Fruit fly (Drosophila melanogaster): ENCODE data around the gene Imp.

The Imp gene

DNA sequence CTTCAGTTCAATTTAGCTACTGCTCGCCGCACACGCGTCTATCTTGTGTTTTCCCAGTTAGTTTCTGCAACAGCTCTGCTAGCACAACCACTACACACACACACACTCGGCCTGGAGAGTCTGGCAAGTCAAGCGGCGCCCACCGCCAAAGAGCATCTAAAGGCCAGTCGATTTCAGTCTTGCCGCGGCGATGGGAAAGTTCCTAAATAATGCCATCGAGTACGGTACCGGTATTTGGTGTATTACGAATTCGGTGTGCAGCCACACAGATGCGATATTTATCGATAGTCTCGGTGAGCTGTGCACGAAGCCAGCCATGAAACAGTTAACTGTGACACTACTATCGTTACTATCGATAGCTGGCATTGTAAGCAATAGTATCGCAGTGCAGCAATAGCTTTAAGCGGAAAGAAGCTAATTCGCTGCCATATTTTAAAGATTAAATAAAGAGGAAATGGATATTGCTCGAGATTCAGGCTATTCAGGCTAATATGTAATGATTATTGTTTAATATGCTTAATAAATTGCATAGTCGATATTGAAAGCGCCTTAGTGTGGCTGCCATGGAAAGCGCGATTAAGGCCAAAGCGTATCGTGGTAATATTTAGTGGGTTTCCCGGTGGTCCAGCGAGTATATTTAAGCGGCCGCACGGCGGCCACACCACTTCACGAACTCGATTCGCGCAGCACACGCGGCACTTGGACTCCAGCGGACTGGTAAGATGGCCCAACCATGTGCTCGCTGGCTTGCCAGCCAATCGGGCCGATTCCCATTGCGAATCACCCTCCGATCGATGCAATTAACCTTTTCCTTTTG lies 79.1 kb downstream of the Imp start, which contains the start of gene stx (continued):
- 0 out of 2 replicates have a peak, but pooled peaks have one; percentile 16 for TF ChIP-seq CG31224 (GFP tag; IDR thresholded peaks at IDR 0.05)
- peak; percentile 18 for TF ChIP-seq kah (GFP tag; optimal IDR thresholded peaks at IDR 0.05)
- TF ChIP-seq CG6175 (GFP tag; IDR thresholded peaks at IDR 0.05): 0 out of 3 replicates have a peak, but pooled peaks have one; percentile 36
- TF ChIP-seq Dbx (GFP tag; IDR thresholded peaks at IDR 0.05): peak; percentile 63; the same call in 2 of the 3 replicates
- 0 out of 2 replicates have a peak, but pooled peaks have one; percentile 33 for TF ChIP-seq CG11696 (GFP tag; IDR thresholded peaks at IDR 0.05)
- TF ChIP-seq CG2129 (GFP tag; IDR thresholded peaks at IDR 0.05; ENCODE audit: partially characterized antibody): peak; percentile 97
- peak; percentile 28 for TF ChIP-seq CG10431 (GFP tag; optimal IDR thresholded peaks at IDR 0.05)
- TF ChIP-seq Stat92E (GFP tag; optimal IDR thresholded peaks at IDR 0.05): peak in 1 of 3 experiments; percentile 21
- no peak; the same call in 1 of the 2 replicates for TF ChIP-seq Adf1 (GFP tag; IDR thresholded peaks at IDR 0.05)
- TF ChIP-seq tna (GFP tag; IDR thresholded peaks at IDR 0.05; ENCODE audit: partially characterized antibody): peak; percentile 87
- TF ChIP-seq CG13624 (GFP tag; optimal IDR thresholded peaks at IDR 0.05): peak; percentile 37
- peak; percentile 31 for TF ChIP-seq CG12104 (GFP tag; optimal IDR thresholded peaks at IDR 0.05)
- TF ChIP-seq CG4854 (GFP tag; optimal IDR thresholded peaks at IDR 0.05): no peak
- TF ChIP-seq CG6854 (GFP tag; optimal IDR thresholded peaks at IDR 0.05): peak; percentile 31
- peak; percentile 30 for TF ChIP-seq CG1792 (GFP tag; optimal IDR thresholded peaks at IDR 0.05)
- no peak; the same call in 1 of the 2 replicates for TF ChIP-seq CG14014 (GFP tag; IDR thresholded peaks at IDR 0.05)
- TF ChIP-seq CG11456 (GFP tag; IDR thresholded peaks at IDR 0.05): peak; percentile 80
- peak; percentile 35; the same call in 1 of the 2 replicates for TF ChIP-seq CG3847 (GFP tag; IDR thresholded peaks at IDR 0.05)
- peak; percentile 28 for TF ChIP-seq shn (GFP tag; optimal IDR thresholded peaks at IDR 0.05)
- peak; percentile 94 for TF ChIP-seq CG34224 (GFP tag; IDR thresholded peaks at IDR 0.05; ENCODE audit: partially characterized antibody)
- peak; percentile 34 for TF ChIP-seq ATbp (GFP tag; optimal IDR thresholded peaks at IDR 0.05)
- TF ChIP-seq caup (GFP tag; optimal IDR thresholded peaks at IDR 0.05; ENCODE audit: severe bottlenecking): peak; percentile 63
- TF ChIP-seq odd (GFP tag; optimal IDR thresholded peaks at IDR 0.05): peak; percentile 12
- TF ChIP-seq yki (optimal IDR thresholded peaks at IDR 0.05): no peak
- peak; percentile 10 for TF ChIP-seq CG31365 (tag; optimal IDR thresholded peaks at IDR 0.05)
- TF ChIP-seq CG18476 (GFP tag; optimal IDR thresholded peaks at IDR 0.05): peak; percentile 18
- peak; percentile 26 for TF ChIP-seq Abd-B (GFP tag; optimal IDR thresholded peaks at IDR 0.05)
- TF ChIP-seq pzg (GFP tag; optimal IDR thresholded peaks at IDR 0.05): peak; percentile 96
- TF ChIP-seq ci (GFP tag; IDR thresholded peaks at IDR 0.05): peak; percentile 79
- TF ChIP-seq CG31441 (GFP tag; IDR thresholded peaks at IDR 0.05): peak; percentile 43; the same call in 1 of the 2 replicates
- peak; percentile 88 for TF ChIP-seq Ets97D (GFP tag; optimal IDR thresholded peaks at IDR 0.05)
- peak; percentile 86 for TF ChIP-seq dm (GFP tag; optimal IDR thresholded peaks at IDR 0.05)
- peak; percentile 56 for TF ChIP-seq Atf6 (GFP tag; IDR thresholded peaks at IDR 0.05)
- TF ChIP-seq CG42726 (GFP tag; IDR thresholded peaks at IDR 0.05; ENCODE audit: partially characterized antibody): peak; percentile 95
- no peak for TF ChIP-seq Trl (optimal IDR thresholded peaks at IDR 0.05)
- TF ChIP-seq Trl (GFP tag; optimal IDR thresholded peaks at IDR 0.05): peak; percentile 11
- TF ChIP-seq CG15269 (tag; optimal IDR thresholded peaks at IDR 0.05): peak; percentile 16
- TF ChIP-seq CG6654 (GFP tag; optimal IDR thresholded peaks at IDR 0.05): no peak
- TF ChIP-seq GATAe (GFP tag; conservative IDR thresholded peaks at IDR 0.05): no peak
- TF ChIP-seq CG32767 (GFP tag; IDR thresholded peaks at IDR 0.05): 0 out of 2 replicates have a peak, but pooled peaks have one; percentile 35
- peak; percentile 86 for TF ChIP-seq Med (GFP tag)
- TF ChIP-seq pfk (GFP tag; optimal IDR thresholded peaks at IDR 0.05): no peak
- peak; percentile 24 for TF ChIP-seq CG18619 (GFP tag; optimal IDR thresholded peaks at IDR 0.05)
- no peak for TF ChIP-seq CG4617 (GFP tag; optimal IDR thresholded peaks at IDR 0.05; ENCODE audit: borderline replicate concordance)
- no peak for TF ChIP-seq croc (GFP tag; conservative IDR thresholded peaks at IDR 0.05)
- TF ChIP-seq CG13296 (GFP tag; optimal IDR thresholded peaks at IDR 0.05): peak; percentile 37
- 0 out of 2 replicates have a peak, but pooled peaks have one; percentile 38 for TF ChIP-seq bowl (GFP tag; IDR thresholded peaks at IDR 0.05)
- peak; percentile 42; the same call in 3 of the 4 replicates for TF ChIP-seq Gug (GFP tag; IDR thresholded peaks at IDR 0.05)
